Worm (Caenorhabditis elegans) whole organism, L4 larva: ENCODE results near the gene glb-15.

Experiments used
- F10B5.3 ChIP-seq: sonication (generic microtip); optimal IDR thresholded peaks from 2 replicates; lab custom pipeline; 2016; ENCODE audit warnings: mild to moderate bottlenecking, missing genetic modification characterization, missing compliant biosample characterization
- F26F4.8 ChIP-seq: fragments of 200-800 bp; sonication (Bioruptor generic); conservative IDR thresholded peaks from 2 replicates; pipeline ENCODE4 v1.3.6; 2022; ENCODE audit warnings: missing genetic modification characterization, missing compliant biosample characterization
- F44E2.7 ChIP-seq: fragments of 200-800 bp; sonication (Bioruptor generic); IDR thresholded peaks from 2 replicates; pipeline ENCODE4 v2.1.2; 2022; ENCODE audit warnings: missing genetic modification characterization, missing compliant biosample characterization
- F49E8.2 ChIP-seq: sonication (generic microtip); optimal IDR thresholded peaks from 2 replicates; lab custom pipeline; 2016; ENCODE audit warnings: missing compliant biosample characterization, mild to moderate bottlenecking, missing genetic modification characterization, borderline replicate concordance
- R02D3.7 ChIP-seq: fragments of 150-350 bp; sonication (generic microtip); optimal IDR thresholded peaks from 3 replicates; lab custom pipeline; 2014; ENCODE audit warnings: missing biosample characterization, missing genetic modification characterization
- T20F7.1 ChIP-seq: fragments of 200-800 bp; sonication (Bioruptor generic); optimal IDR thresholded peaks from 2 replicates; lab custom pipeline; 2018; ENCODE audit warnings: mild to moderate bottlenecking, missing genetic modification characterization, missing compliant biosample characterization
- Y5F2A.4 ChIP-seq: fragments of 200-800 bp; sonication (Bioruptor generic); optimal IDR thresholded peaks from 2 replicates; lab custom pipeline; 2018; ENCODE audit warnings: mild to moderate bottlenecking, missing genetic modification characterization, missing compliant biosample characterization
- aha-1 ChIP-seq: fragments of 150-350 bp; peaks from one replicate; lab custom pipeline; 2014; ENCODE audit warnings: missing biosample characterization, missing genetic modification characterization
- aly-2 ChIP-seq: sonication (generic microtip); optimal IDR thresholded peaks from 2 replicates; lab custom pipeline; 2018; ENCODE audit warnings: missing biosample characterization, missing genetic modification characterization
- ceh-28 ChIP-seq: fragments of 150-350 bp; optimal IDR thresholded peaks from 2 replicates; lab custom pipeline; 2014; ENCODE audit warnings: missing biosample characterization, missing genetic modification reagents, missing genetic modification characterization
- ceh-32 ChIP-seq: sonication (generic microtip); optimal IDR thresholded peaks from 2 replicates; lab custom pipeline; 2016; ENCODE audit warnings: mild to moderate bottlenecking, missing genetic modification characterization, missing compliant biosample characterization; ENCODE audit not compliant: poor library complexity
- ceh-44 ChIP-seq: fragments of 200-800 bp; sonication (Bioruptor generic); IDR thresholded peaks from 2 replicates; pipeline ENCODE4 v1.3.6; 2022; ENCODE audit warnings: missing genetic modification reagents, missing genetic modification characterization, missing compliant biosample characterization
- dmd-6 ChIP-seq: fragments of 200-800 bp; sonication (Bioruptor generic); IDR thresholded peaks from 2 replicates; pipeline ENCODE4 v1.3.6; 2022; ENCODE audit warnings: missing genetic modification reagents, missing genetic modification characterization, missing compliant biosample characterization
- duxl-1 ChIP-seq: sonication (generic microtip); optimal IDR thresholded peaks from 2 replicates; lab custom pipeline; 2016; ENCODE audit warnings: mild to moderate bottlenecking, missing genetic modification characterization, moderate library complexity, missing compliant biosample characterization; ENCODE audit not compliant: poor library complexity
- dve-1 ChIP-seq: sonication (generic microtip); optimal IDR thresholded peaks from 2 replicates; lab custom pipeline; 2017; ENCODE audit warnings: antibody characterized with exemption, mild to moderate bottlenecking, missing genetic modification characterization, missing compliant biosample characterization; ENCODE audit not compliant: insufficient read depth
- fkh-10 ChIP-seq: fragments of 150-350 bp; optimal IDR thresholded peaks from 2 replicates; lab custom pipeline; 2014; ENCODE audit warnings: missing biosample characterization, missing genetic modification reagents, missing genetic modification characterization
- hlh-11 ChIP-seq: fragments of 200-800 bp; sonication (Bioruptor generic); optimal IDR thresholded peaks from 2 replicates; lab custom pipeline; 2018; ENCODE audit warnings: mild to moderate bottlenecking, missing genetic modification characterization, missing compliant biosample characterization
- hlh-30 ChIP-seq: sonication (generic microtip); optimal IDR thresholded peaks from 2 replicates; lab custom pipeline; 2017; ENCODE audit warnings: antibody characterized with exemption, mild to moderate bottlenecking, missing genetic modification characterization, missing compliant biosample characterization; ENCODE audit not compliant: insufficient read depth
- jun-1 ChIP-seq: fragments of 150-350 bp; optimal IDR thresholded peaks from 2 replicates; lab custom pipeline; 2014; ENCODE audit warnings: missing biosample characterization, missing genetic modification reagents, missing genetic modification characterization
- lin-1 ChIP-seq: fragments of 200-800 bp; sonication (Bioruptor generic); IDR thresholded peaks from 2 replicates; pipeline ENCODE4 v1.3.6; 2022; ENCODE audit warnings: missing genetic modification reagents, missing genetic modification characterization, missing compliant biosample characterization
- lir-3 ChIP-seq: sonication (generic microtip); optimal IDR thresholded peaks from 2 replicates; lab custom pipeline; 2016; ENCODE audit warnings: mild to moderate bottlenecking, missing genetic modification characterization, missing compliant biosample characterization
- lsy-2 ChIP-seq, 2 experiments: fragments of 150-350 bp in 1 of 2; sonication (generic microtip) in 1 of 2; optimal IDR thresholded peaks; 2 replicates each; lab custom pipeline; 2014 to 2017; ENCODE audit warnings: missing biosample characterization in 2 of 2, missing genetic modification characterization in 2 of 2
- madf-5 ChIP-seq, 2 experiments: fragments of 200-800 bp; sonication (Bioruptor generic); IDR thresholded peaks; 2 replicates each; pipeline ENCODE4 v1.3.6; 2022; ENCODE audit warnings: missing compliant biosample characterization in 2 of 2, missing genetic modification characterization in 2 of 2
- mep-1 ChIP-seq: fragments of 150-350 bp; sonication (generic microtip); optimal IDR thresholded peaks from 3 replicates; lab custom pipeline; 2014; ENCODE audit warnings: missing biosample characterization, missing genetic modification characterization
- mes-2 ChIP-seq: sonication (generic microtip); optimal IDR thresholded peaks from 2 replicates; lab custom pipeline; 2016; ENCODE audit warnings: missing genotype, mild to moderate bottlenecking, missing genetic modification characterization, missing compliant biosample characterization; ENCODE audit not compliant: poor library complexity, severe bottlenecking
- mxl-3 ChIP-seq: fragments of 200-800 bp; sonication (Bioruptor generic); optimal IDR thresholded peaks from 2 replicates; lab custom pipeline; 2018; ENCODE audit warnings: mild to moderate bottlenecking, missing genetic modification characterization, missing compliant biosample characterization
- nhr-10 ChIP-seq: fragments of 150-350 bp; optimal IDR thresholded peaks from 2 replicates; lab custom pipeline; 2014; ENCODE audit warnings: missing biosample characterization, missing genetic modification characterization
- nhr-11 ChIP-seq: fragments of 150-350 bp; optimal IDR thresholded peaks from 2 replicates; lab custom pipeline; 2014; ENCODE audit warnings: missing biosample characterization, missing genetic modification characterization
- nhr-111 ChIP-seq: fragments of 200-800 bp; sonication (Bioruptor generic); optimal IDR thresholded peaks from 2 replicates; lab custom pipeline; 2018; ENCODE audit warnings: mild to moderate bottlenecking, missing genetic modification characterization, missing compliant biosample characterization
- nhr-237 ChIP-seq: sonication (generic microtip); optimal IDR thresholded peaks from 2 replicates; lab custom pipeline; 2017; ENCODE audit warnings: missing biosample characterization, missing genetic modification characterization
- nhr-25 ChIP-seq: sonication (generic microtip); optimal IDR thresholded peaks from 2 replicates; lab custom pipeline; 2017; ENCODE audit warnings: missing genetic modification characterization, mild to moderate bottlenecking, missing compliant biosample characterization, antibody characterized with exemption, moderate library complexity, borderline replicate concordance; ENCODE audit not compliant: insufficient read depth
- nhr-28 ChIP-seq: fragments of 150-350 bp; optimal IDR thresholded peaks from 2 replicates; lab custom pipeline; 2014; ENCODE audit warnings: missing biosample characterization, missing genetic modification characterization
- nhr-48 ChIP-seq: sonication (generic microtip); optimal IDR thresholded peaks from 2 replicates; lab custom pipeline; 2016; ENCODE audit warnings: mild to moderate bottlenecking, missing genetic modification characterization, missing compliant biosample characterization
- nhr-76 ChIP-seq: fragments of 150-350 bp; optimal IDR thresholded peaks from 2 replicates; lab custom pipeline; 2014; ENCODE audit warnings: missing biosample characterization, missing genetic modification characterization
- nhr-77 ChIP-seq: fragments of 150-350 bp; optimal IDR thresholded peaks from 2 replicates; lab custom pipeline; 2014; ENCODE audit warnings: missing biosample characterization, missing genetic modification characterization
- pha-4 ChIP-seq, 2 experiments: fragments of 150-350 bp in 1 of 2; fragments of 200-800 bp in 1 of 2; sonication (Bioruptor generic) in 1 of 2; IDR thresholded peaks in 1 of 2; optimal IDR thresholded peaks in 1 of 2; 2 replicates each; pipeline versions ENCODE4 v1.3.6 to Lab custom; 2014 to 2022; ENCODE audit warnings: missing genetic modification characterization in 2 of 2, missing genetic modification reagents in 2 of 2, missing biosample characterization in 1 of 2, missing compliant biosample characterization in 1 of 2
- php-3 ChIP-seq: fragments of 200-800 bp; sonication (Bioruptor generic); IDR thresholded peaks from 2 replicates; pipeline ENCODE4 v1.3.6; 2022; ENCODE audit warnings: missing genetic modification reagents, missing genetic modification characterization, missing compliant biosample characterization
- snpc-4 ChIP-seq: fragments of 150-350 bp; optimal IDR thresholded peaks from 2 replicates; lab custom pipeline; 2014; ENCODE audit warnings: missing biosample characterization, missing genetic modification characterization
- unc-130 ChIP-seq: sonication (generic microtip); optimal IDR thresholded peaks from 2 replicates; lab custom pipeline; 2016; ENCODE audit warnings: missing genetic modification reagents, missing genetic modification characterization, missing compliant biosample characterization
- unc-62 ChIP-seq, 3 experiments: fragments of 150-350 bp in 1 of 3; sonication (generic microtip); optimal IDR thresholded peaks in 2 of 3; peaks in 1 of 3; 1 replicate in 1 of 3; 2 replicates in 2 of 3; lab custom pipeline; 2014 to 2017; ENCODE audit warnings: missing biosample characterization in 3 of 3, missing genetic modification characterization in 3 of 3, missing genetic modification reagents in 3 of 3, missing genotype in 1 of 3
- vab-7 ChIP-seq: fragments of 200-800 bp; sonication (Bioruptor generic); IDR thresholded peaks from 2 replicates; pipeline ENCODE4 v1.3.6; 2022; ENCODE audit warnings: missing genetic modification reagents, missing genetic modification characterization, missing compliant biosample characterization
- zag-1 ChIP-seq: fragments of 150-350 bp; optimal IDR thresholded peaks from 2 replicates; lab custom pipeline; 2014; ENCODE audit warnings: missing biosample characterization, missing genetic modification characterization
- zfp-2 ChIP-seq: sonication (generic microtip); optimal IDR thresholded peaks from 2 replicates; lab custom pipeline; 2016; ENCODE audit warnings: mild to moderate bottlenecking, missing genetic modification characterization, missing compliant biosample characterization
- zip-2 ChIP-seq: fragments of 150-350 bp; optimal IDR thresholded peaks from 2 replicates; lab custom pipeline; 2014; ENCODE audit warnings: missing biosample characterization, missing genetic modification characterization
- ztf-11 ChIP-seq: fragments of 150-350 bp; optimal IDR thresholded peaks from 2 replicates; lab custom pipeline; 2014; ENCODE audit warnings: missing biosample characterization, missing genetic modification characterization
- ztf-7 ChIP-seq: fragments of 150-350 bp; optimal IDR thresholded peaks from 2 replicates; lab custom pipeline; 2014; ENCODE audit warnings: missing biosample characterization, missing genetic modification characterization

Gene glb-15

DNA sequence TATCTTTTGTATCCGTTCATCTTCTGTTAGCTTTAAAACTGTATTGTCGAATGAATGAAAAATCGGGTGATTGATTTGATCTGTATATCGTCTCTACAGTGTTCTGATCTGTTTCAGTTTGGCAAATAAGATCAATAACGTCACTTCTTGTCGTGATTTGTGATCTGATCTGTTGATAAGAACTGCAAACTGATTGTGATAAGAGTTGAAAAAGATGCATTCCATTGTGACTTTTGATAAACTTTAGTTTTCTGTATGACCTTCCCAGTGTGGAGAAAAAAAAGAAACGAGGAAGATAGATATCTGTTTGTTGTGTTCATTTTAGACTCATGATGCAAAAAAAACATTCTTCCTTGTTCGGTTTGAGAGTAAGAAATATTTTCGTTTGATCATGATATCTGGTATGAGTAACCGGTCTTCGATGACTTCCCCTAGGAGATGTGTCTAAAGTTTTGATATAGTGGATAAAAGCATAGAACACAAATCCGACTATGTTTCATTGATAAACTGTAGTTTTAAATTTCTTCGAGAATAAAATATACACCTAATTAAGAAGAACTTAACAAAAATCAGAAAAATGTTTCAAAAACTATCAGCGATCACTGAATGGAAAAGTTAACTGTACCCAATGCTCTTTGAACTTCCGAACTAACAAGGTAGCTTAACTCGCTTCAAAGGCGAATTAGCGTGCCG is 3.1 kb downstream of the glb-15 start:
- TF ChIP-seq hlh-30: peak; percentile 76
- TF ChIP-seq nhr-28 (tag; lab: Kevin White, UChicago): peak; percentile 68
- peak; percentile 85 for TF ChIP-seq nhr-25
- 0 out of 2 replicates have a peak, but pooled peaks have one; percentile 16 for TF ChIP-seq php-3
- no peak for TF ChIP-seq nhr-11 (tag; lab: Kevin White, UChicago)
- no peak for TF ChIP-seq unc-62 (GFP tag; optimal IDR thresholded peaks at IDR 0.05 in 1 of 2; lab: Kevin White, UChicago)
- no peak for TF ChIP-seq unc-62 (tag; optimal IDR thresholded peaks at IDR 0.05; lab: Kevin White, UChicago)
- no peak for TF ChIP-seq ceh-28 (tag; lab: Kevin White, UChicago)
- TF ChIP-seq hlh-11 (tag; lab: Kevin White, UChicago): peak; percentile 52
- TF ChIP-seq jun-1 (tag; lab: Kevin White, UChicago): no peak
- peak; percentile 26 for TF ChIP-seq mep-1
- peak; percentile 31 for TF ChIP-seq T20F7.1 (GFP tag; lab: Kevin White, UChicago)
- peak; percentile 93 for TF ChIP-seq aha-1 (tag; lab: Kevin White, UChicago)
- TF ChIP-seq nhr-77 (tag; lab: Kevin White, UChicago): no peak
- no peak for TF ChIP-seq ceh-44 (GFP tag; lab: Robert Waterston, UW)
- TF ChIP-seq ztf-7 (tag; lab: Kevin White, UChicago): no peak
- no peak for TF ChIP-seq vab-7 (GFP tag; lab: Robert Waterston, UW)
- no peak for TF ChIP-seq F10B5.3 (tag; lab: Kevin White, UChicago)
- TF ChIP-seq zag-1: no peak
- TF ChIP-seq mxl-3: peak; percentile 50
- TF ChIP-seq zfp-2: no peak
- no peak for TF ChIP-seq nhr-237 (tag; lab: Kevin White, UChicago)
- peak; percentile 65 for TF ChIP-seq nhr-48 (tag; lab: Kevin White, UChicago)
- TF ChIP-seq lir-3 (tag; lab: Kevin White, UChicago): no peak
- no peak for TF ChIP-seq madf-5 (GFP tag; IDR thresholded peaks at IDR 0.05; lab: Robert Waterston, UW)
- TF ChIP-seq mes-2 (tag; lab: Kevin White, UChicago): no peak
- TF ChIP-seq dmd-6: peak; percentile 85
- TF ChIP-seq lsy-2 (tag; optimal IDR thresholded peaks at IDR 0.05; lab: Kevin White, UChicago): peak in 1 of 2 experiments; percentile 37
- no peak for TF ChIP-seq nhr-111 (GFP tag; lab: Kevin White, UChicago)
- TF ChIP-seq dve-1 (tag; lab: Kevin White, UChicago): peak; percentile 81
- TF ChIP-seq nhr-10 (tag; lab: Kevin White, UChicago): no peak

DNA sequence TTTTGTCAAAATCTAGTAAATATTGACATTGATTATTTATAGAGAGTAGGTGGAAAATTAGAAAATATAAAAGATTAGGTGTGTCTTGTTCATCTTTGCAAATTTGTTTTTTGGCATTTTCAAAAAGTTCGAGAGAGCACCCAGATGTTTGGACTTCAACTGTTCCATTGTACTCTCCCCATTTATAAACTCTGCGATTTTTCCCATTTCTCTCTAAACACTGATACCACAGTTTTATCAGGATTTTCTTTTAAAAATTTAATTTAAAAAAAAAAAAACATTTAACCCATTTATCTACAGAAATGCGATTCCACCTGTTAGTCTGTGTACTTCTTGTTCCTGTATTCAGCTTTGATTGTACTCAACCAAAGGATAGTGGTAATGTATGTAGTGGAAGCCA is 5.1 kb downstream of the glb-15 start, which contains the start of gene tag-290:
tag-290 (plus strand) TSS at position 301 of the 400 bp plus-strand sequence.
- TF ChIP-seq Y5F2A.4 (GFP tag; lab: Kevin White, UChicago) (no peak), jun-1 (tag; lab: Kevin White, UChicago) (no peak), F44E2.7 (GFP tag; lab: Robert Waterston, UW) (no peak)

DNA sequence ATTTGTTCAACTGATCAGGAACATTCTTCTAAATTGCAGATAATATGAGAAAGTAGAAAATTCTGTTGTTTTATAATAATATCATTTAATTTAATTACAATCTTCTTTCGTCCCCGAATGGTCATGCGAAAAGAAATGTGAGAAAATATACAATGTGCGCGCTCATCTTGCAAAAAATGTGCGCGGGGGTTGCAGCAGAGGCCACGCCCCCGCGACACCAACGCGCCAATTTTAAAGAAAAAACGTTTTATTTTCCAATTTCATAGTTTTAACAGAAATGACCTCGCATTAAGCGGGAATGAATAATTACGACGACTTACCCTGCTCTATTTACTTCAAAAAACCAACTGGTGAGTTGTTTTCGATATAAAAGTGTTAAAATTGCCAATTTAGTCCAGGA is 7.6 kb downstream of the glb-15 start, which contains the start of gene sas-5:
sas-5 (plus strand) TSS at position 257 of the 400 bp plus-strand sequence.
- no peak for TF ChIP-seq F49E8.2 (tag; lab: Kevin White, UChicago)
- TF ChIP-seq duxl-1 (tag; lab: Kevin White, UChicago): peak; percentile 88
- TF ChIP-seq ceh-44 (GFP tag; lab: Robert Waterston, UW): no peak
- no peak for TF ChIP-seq nhr-25
- no peak for TF ChIP-seq nhr-76
- TF ChIP-seq F26F4.8 (GFP tag; lab: Robert Waterston, UW): no peak
- TF ChIP-seq pha-4 (GFP tag; IDR thresholded peaks at IDR 0.05; lab: Robert Waterston, UW): no peak
- no peak for TF ChIP-seq pha-4 (tag; optimal IDR thresholded peaks at IDR 0.05; lab: Kevin White, UChicago)
- no peak for TF ChIP-seq aha-1 (tag; lab: Kevin White, UChicago)
- peak; percentile 82 for TF ChIP-seq unc-130 (GFP tag; lab: Kevin White, UChicago)
- no peak for TF ChIP-seq R02D3.7 (tag; lab: Kevin White, UChicago)
- TF ChIP-seq lin-1 (GFP tag; lab: Robert Waterston, UW): no peak
- TF ChIP-seq snpc-4 (tag; lab: Kevin White, UChicago): no peak
- TF ChIP-seq F10B5.3 (tag; lab: Kevin White, UChicago): peak; percentile 22
- no peak for TF ChIP-seq zip-2
- no peak for TF ChIP-seq fkh-10 (GFP tag; lab: Kevin White, UChicago)
- TF ChIP-seq zag-1: no peak
- no peak for TF ChIP-seq F44E2.7 (GFP tag; lab: Robert Waterston, UW)
- TF ChIP-seq mep-1: peak; percentile 74
- no peak for TF ChIP-seq ceh-32 (tag; lab: Kevin White, UChicago)
- TF ChIP-seq aly-2 (tag; lab: Kevin White, UChicago): no peak
- no peak for TF ChIP-seq nhr-77 (tag; lab: Kevin White, UChicago)
- TF ChIP-seq ztf-11: no peak
